Worm (Caenorhabditis elegans) whole organism, midembryonic: Measurements from ENCODE around the gene T01B10.5.

Experiments
- T22C8.4 ChIP-seq: fragments of 200-800 bp; sonication (Bioruptor generic); IDR thresholded peaks from 2 replicates; pipeline ENCODE4 v1.3.6; 2022; ENCODE audit warnings: missing genetic modification characterization, missing compliant biosample characterization
- klf-2 ChIP-seq: fragments of 200-800 bp; sonication (Bioruptor generic); conservative IDR thresholded peaks from 2 replicates; pipeline ENCODE4 v1.3.6; 2022; ENCODE audit warnings: missing genetic modification reagents, missing genetic modification characterization, missing compliant biosample characterization
- ztf-23 ChIP-seq: fragments of 200-800 bp; sonication (Bioruptor generic); IDR thresholded peaks from 2 replicates; pipeline ENCODE4 v1.3.6; 2022; ENCODE audit warnings: missing genetic modification reagents, missing genetic modification characterization, missing compliant biosample characterization

DNA sequence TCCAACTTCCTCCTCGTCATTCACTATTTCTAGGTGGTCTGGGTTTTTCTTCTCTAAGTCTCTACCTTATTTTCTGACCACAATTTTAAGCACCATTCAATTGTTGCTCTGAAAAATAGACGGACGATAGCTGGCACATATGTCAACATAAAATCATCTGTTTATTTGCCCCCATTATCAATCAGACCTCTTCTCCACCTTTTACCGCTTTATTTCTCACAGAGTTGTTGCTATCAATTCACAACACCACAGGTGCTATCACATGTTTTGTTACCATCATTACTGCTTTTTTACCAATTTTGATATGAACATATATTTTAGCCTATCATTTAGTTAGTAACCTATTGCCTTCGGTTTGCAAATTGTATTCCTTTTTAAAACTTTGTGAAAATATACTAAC, 2.4 kb upstream of the T01B10.5 start:
- TF ChIP-seq klf-2 (GFP tag; lab: Robert Waterston, UW) (no peak), ztf-23 (GFP tag; lab: Robert Waterston, UW) (no peak), T22C8.4 (no peak)
